Fruit fly (Drosophila melanogaster): ENCODE measurements around the gene Spt3.
A peak's percentile ranks its signal among the peaks of the same experiment; 100 is the strongest.

Spt3 gene

DNA sequence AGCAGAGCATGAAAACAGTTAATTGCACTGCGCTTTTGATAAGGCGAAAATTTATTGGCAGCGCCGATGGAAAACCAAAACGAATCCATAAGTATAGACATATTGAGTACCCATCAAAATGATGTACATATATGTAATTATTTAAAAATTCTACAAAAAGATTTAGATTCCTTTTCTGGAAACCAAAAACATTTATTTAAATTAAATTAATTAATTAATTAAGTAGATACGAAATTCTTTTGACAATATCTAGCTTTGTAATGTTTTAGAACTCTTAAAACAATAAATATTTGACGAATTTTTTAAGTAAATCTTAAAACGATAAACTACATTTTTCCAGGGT is 39.6 kb upstream of the Spt3 start (continued):
- no peak for TF ChIP-seq Lpt (GFP tag; optimal IDR thresholded peaks at IDR 0.05)
- TF ChIP-seq OdsH (GFP tag; optimal IDR thresholded peaks at IDR 0.05) = peak; percentile 9
- no peak for TF ChIP-seq CG3032 (tag; optimal IDR thresholded peaks at IDR 0.05)
- TF ChIP-seq Sox14 (GFP tag; optimal IDR thresholded peaks at IDR 0.05) = no peak
- TF ChIP-seq CG6854 (GFP tag; optimal IDR thresholded peaks at IDR 0.05) = no peak
- TF ChIP-seq CG6276 (GFP tag; optimal IDR thresholded peaks at IDR 0.05) = peak; percentile 50
- no peak for TF ChIP-seq Eip75B (GFP tag; optimal IDR thresholded peaks at IDR 0.05)
- TF ChIP-seq Blimp-1 (GFP tag; optimal IDR thresholded peaks at IDR 0.05) = no peak
- TF ChIP-seq lz (GFP tag; optimal IDR thresholded peaks at IDR 0.05) = no peak
- TF ChIP-seq pdm3 (GFP tag; optimal IDR thresholded peaks at IDR 0.05) = no peak
- TF ChIP-seq CG8319 (GFP tag; optimal IDR thresholded peaks at IDR 0.05) = no peak
- TF ChIP-seq Gug (GFP tag; IDR thresholded peaks at IDR 0.05) = no peak

DNA sequence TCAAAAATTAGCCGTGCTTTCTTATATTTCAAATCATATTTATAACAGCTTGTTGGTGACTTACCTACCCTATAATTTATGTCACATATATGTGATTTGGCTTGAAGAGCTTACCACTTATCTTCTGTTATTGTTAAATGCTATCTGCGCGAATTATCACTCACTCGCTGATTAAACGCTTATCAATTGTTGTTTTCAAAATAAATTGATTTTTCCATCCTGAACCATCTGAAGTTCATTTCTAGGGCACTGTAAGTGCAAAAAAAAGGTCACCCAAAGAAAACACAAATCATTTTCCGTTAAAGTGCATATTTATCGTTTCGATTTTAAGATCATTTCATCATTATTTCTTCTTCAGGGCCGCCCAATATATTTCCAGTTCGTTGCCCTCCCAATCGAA is 38.7 kb upstream of the Spt3 start:
- no peak for TF ChIP-seq Eip75B (GFP tag; optimal IDR thresholded peaks at IDR 0.05)
- TF ChIP-seq CG31627 (GFP tag; optimal IDR thresholded peaks at IDR 0.05) = no peak
- no peak for TF ChIP-seq CG6792 (GFP tag; optimal IDR thresholded peaks at IDR 0.05)
- TF ChIP-seq svp (GFP tag) = peak; percentile 92
- no peak for TF ChIP-seq esn (GFP tag; optimal IDR thresholded peaks at IDR 0.05)
- TF ChIP-seq CG34406 (GFP tag; optimal IDR thresholded peaks at IDR 0.05) = no peak
- peak; percentile 5 for TF ChIP-seq vri (GFP tag; optimal IDR thresholded peaks at IDR 0.05)

DNA sequence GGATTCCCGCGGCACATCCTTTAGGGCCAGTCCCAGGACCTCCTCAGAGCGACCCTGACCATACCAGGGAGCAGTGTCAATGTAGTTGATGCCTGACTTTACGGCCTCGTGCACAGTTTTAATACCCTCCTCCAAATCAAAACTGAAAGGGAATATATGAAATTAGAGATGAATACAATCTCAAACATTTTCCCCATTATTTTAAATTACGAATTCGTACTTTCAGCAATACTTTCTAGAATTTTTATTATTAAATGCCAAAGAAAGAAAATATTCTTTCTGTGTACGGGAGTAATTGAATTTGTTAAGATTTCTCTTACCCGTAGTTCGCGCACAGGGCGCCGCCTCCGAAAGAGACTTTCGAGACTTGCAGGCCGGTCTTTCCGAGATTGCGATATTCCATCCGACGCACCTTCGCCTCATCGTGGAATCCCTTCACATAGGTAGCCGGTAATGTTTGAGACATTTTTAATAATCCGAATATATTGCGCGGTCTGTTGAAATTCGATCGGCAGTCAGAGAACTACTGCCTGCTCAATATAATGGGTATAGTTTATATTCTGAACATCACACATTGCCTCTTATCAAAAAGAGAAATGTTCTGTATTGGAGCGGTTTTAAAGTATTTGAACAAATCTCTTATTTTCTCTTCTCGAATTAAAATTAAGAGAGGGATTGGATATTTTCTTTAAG is 36.9 kb upstream of the Spt3 start, which contains the start of gene CG18547:
Gene CG18547, minus strand, starts transcription at position 512 of the 693 bp plus-strand sequence.
- TF ChIP-seq CG6792 (GFP tag; optimal IDR thresholded peaks at IDR 0.05) (peak; percentile 45), Hr39 (GFP tag; optimal IDR thresholded peaks at IDR 0.05) (peak; percentile 48), CG6276 (GFP tag; optimal IDR thresholded peaks at IDR 0.05) (no peak), CG10631 (GFP tag; optimal IDR thresholded peaks at IDR 0.05) (peak; percentile 41), CG10669 (GFP tag; optimal IDR thresholded peaks at IDR 0.05) (peak; percentile 57), salr (GFP tag; optimal IDR thresholded peaks at IDR 0.05) (no peak), CG11762 (GFP tag; optimal IDR thresholded peaks at IDR 0.05; ENCODE audit: insufficient read depth) (peak; percentile 32), Gug (GFP tag; IDR thresholded peaks at IDR 0.05) (0 out of 2 replicates have a peak, but pooled peaks have one; percentile 20), acj6 (GFP tag; optimal IDR thresholded peaks at IDR 0.05) (peak; percentile 51), Blimp-1 (GFP tag; optimal IDR thresholded peaks at IDR 0.05) (no peak), fd85E (GFP tag; optimal IDR thresholded peaks at IDR 0.05) (no peak), Ets96B (tag; optimal IDR thresholded peaks at IDR 0.05) (peak; percentile 59), Sox14 (GFP tag; optimal IDR thresholded peaks at IDR 0.05) (peak; percentile 50), Hr4 (GFP tag; optimal IDR thresholded peaks at IDR 0.05) (peak; percentile 26), Met (GFP tag; optimal IDR thresholded peaks at IDR 0.05) (peak; percentile 62), CG8119 (GFP tag; IDR thresholded peaks at IDR 0.05) (0 out of 3 replicates have a peak, but pooled peaks have one; percentile 40), vri (GFP tag; optimal IDR thresholded peaks at IDR 0.05) (peak; percentile 14), Smox (GFP tag; optimal IDR thresholded peaks at IDR 0.05) (peak; percentile 41), achi (GFP tag; optimal IDR thresholded peaks at IDR 0.05) (peak; percentile 9), topi (GFP tag; optimal IDR thresholded peaks at IDR 0.05) (peak; percentile 54), fd59A (GFP tag; optimal IDR thresholded peaks at IDR 0.05) (no peak), dsx (GFP tag; optimal IDR thresholded peaks at IDR 0.05; ENCODE audit: poor library complexity, severe bottlenecking) (peak; percentile 24), Sox15 (GFP tag; optimal IDR thresholded peaks at IDR 0.05) (no peak), CG8632 (GFP tag; optimal IDR thresholded peaks at IDR 0.05) (peak; percentile 46), CG15336 (GFP tag; IDR thresholded peaks at IDR 0.05) (0 out of 2 replicates have a peak, but pooled peaks have one; percentile 22), OdsH (GFP tag; optimal IDR thresholded peaks at IDR 0.05) (peak; percentile 48), CG16779 (tag; optimal IDR thresholded peaks at IDR 0.05) (no peak), Ets21C (GFP tag; optimal IDR thresholded peaks at IDR 0.05) (peak; percentile 26), CG3032 (tag; optimal IDR thresholded peaks at IDR 0.05) (peak; percentile 40), CG31627 (GFP tag; optimal IDR thresholded peaks at IDR 0.05) (peak; percentile 59), svp (GFP tag) (peak; percentile 82), esn (GFP tag; optimal IDR thresholded peaks at IDR 0.05) (peak; percentile 46), spab (GFP tag; optimal IDR thresholded peaks at IDR 0.05) (no peak), eg (GFP tag; IDR thresholded peaks at IDR 0.05) (no peak), Lpt (GFP tag; optimal IDR thresholded peaks at IDR 0.05) (peak; percentile 3), CG11902 (GFP tag; optimal IDR thresholded peaks at IDR 0.05) (no peak), CG3919 (GFP tag; optimal IDR thresholded peaks at IDR 0.05) (peak; percentile 52), dac (GFP tag; optimal IDR thresholded peaks at IDR 0.05) (no peak), Eip78C (GFP tag) (peak; percentile 84), CG9139 (GFP tag; optimal IDR thresholded peaks at IDR 0.05) (no peak)
